Fruit fly (Drosophila melanogaster) whole organism, embryonic: Measurements from ENCODE around the gene Tpr2.

ENCODE experiments used
- Aef1 ChIP-seq: fragments of 200-800 bp; sonication (Bioruptor generic); IDR thresholded peaks from 3 replicates; pipeline ENCODE4 v1.3.6; 2022; ENCODE audit warnings: missing biosample characterization, missing genetic modification characterization
- Atf3 ChIP-seq: fragments of 200-800 bp; sonication (Bioruptor generic); optimal IDR thresholded peaks from 3 replicates; lab custom pipeline; 2016; ENCODE audit warnings: missing biosample characterization, missing genetic modification characterization
- Bgb ChIP-seq: fragments of 200-800 bp; sonication (Bioruptor generic); IDR thresholded peaks from 2 replicates; pipeline ENCODE4 v1.3.6; 2022; ENCODE audit warnings: missing biosample characterization, missing genetic modification characterization; ENCODE audit not compliant: partially characterized antibody
- CG10979 ChIP-seq: fragments of 200-800 bp; sonication (Bioruptor generic); optimal IDR thresholded peaks from 2 replicates; lab custom pipeline; 2018; ENCODE audit warnings: missing biosample characterization, mild to moderate bottlenecking, missing genetic modification characterization, moderate library complexity
- CG12769 ChIP-seq: fragments of 200-800 bp; sonication (Bioruptor generic); optimal IDR thresholded peaks from 2 replicates; lab custom pipeline; 2019; ENCODE audit warnings: missing biosample characterization, mild to moderate bottlenecking, missing genetic modification characterization, moderate library complexity
- CG15073 ChIP-seq: fragments of 200-800 bp; sonication (Bioruptor generic); optimal IDR thresholded peaks from 2 replicates; lab custom pipeline; 2016; ENCODE audit warnings: missing biosample characterization, missing genetic modification characterization
- CG15479 ChIP-seq: fragments of 200-800 bp; sonication (Bioruptor generic); optimal IDR thresholded peaks from 3 replicates; lab custom pipeline; 2019; ENCODE audit warnings: missing biosample characterization, mild to moderate bottlenecking, missing genetic modification characterization, moderate library complexity
- CG15601 ChIP-seq: fragments of 200-800 bp; sonication (Bioruptor generic); optimal IDR thresholded peaks from 3 replicates; lab custom pipeline; 2019; ENCODE audit warnings: missing biosample characterization, mild to moderate bottlenecking, missing genetic modification characterization, moderate library complexity
- CG17186 ChIP-seq: fragments of 200-800 bp; sonication (Bioruptor generic); optimal IDR thresholded peaks from 3 replicates; lab custom pipeline; 2017; ENCODE audit warnings: missing biosample characterization, missing genetic modification reagents, missing genetic modification characterization
- CG2199 ChIP-seq: fragments of 200-800 bp; sonication (Bioruptor generic); IDR thresholded peaks from 3 replicates; pipeline ENCODE4 v1.3.6; 2022; ENCODE audit warnings: missing biosample characterization, missing genetic modification characterization
- CG2875 ChIP-seq: fragments of 200-800 bp; sonication (Bioruptor generic); optimal IDR thresholded peaks from 2 replicates; lab custom pipeline; 2017; ENCODE audit warnings: missing biosample characterization, mild to moderate bottlenecking, missing genetic modification characterization, missing genetic modification reagents
- CG32532 ChIP-seq: fragments of 200-800 bp; sonication (Bioruptor generic); IDR thresholded peaks from 2 replicates; pipeline ENCODE4 v1.3.6; 2022; ENCODE audit warnings: missing biosample characterization, missing genetic modification characterization
- CG34224 ChIP-seq: fragments of 200-800 bp; sonication (Bioruptor generic); IDR thresholded peaks from 3 replicates; pipeline ENCODE4 v1.3.6; 2022; ENCODE audit warnings: missing biosample characterization, missing genetic modification characterization; ENCODE audit not compliant: partially characterized antibody
- CG34422 ChIP-seq: fragments of 200-800 bp; sonication (Bioruptor generic); IDR thresholded peaks from 3 replicates; pipeline ENCODE4 v1.3.6; 2022; ENCODE audit warnings: missing biosample characterization, missing genetic modification characterization
- CG4282 ChIP-seq: fragments of 200-800 bp; sonication (Bioruptor generic); optimal IDR thresholded peaks from 2 replicates; lab custom pipeline; 2016; ENCODE audit warnings: missing biosample characterization, missing genetic modification characterization
- CG5180 ChIP-seq: fragments of 200-800 bp; sonication (Bioruptor generic); optimal IDR thresholded peaks from 3 replicates; lab custom pipeline; 2017; ENCODE audit warnings: missing biosample characterization, missing genetic modification characterization, mild to moderate bottlenecking, moderate library complexity, missing genetic modification reagents
- CG6689 ChIP-seq: fragments of 200-800 bp; sonication (Bioruptor generic); IDR thresholded peaks from 2 replicates; pipeline ENCODE4 v1.3.6; 2022; ENCODE audit warnings: missing biosample characterization, missing genetic modification characterization
- CG7271 ChIP-seq: fragments of 200-800 bp; sonication (Bioruptor generic); optimal IDR thresholded peaks from 2 replicates; lab custom pipeline; 2018; ENCODE audit warnings: missing biosample characterization, mild to moderate bottlenecking, missing genetic modification characterization, moderate library complexity
- CG7357 ChIP-seq: fragments of 200-800 bp; sonication (Bioruptor generic); IDR thresholded peaks from 3 replicates; pipeline ENCODE4 v1.3.6; 2022; ENCODE audit warnings: missing biosample characterization, missing genetic modification characterization
- CG9932 ChIP-seq: fragments of 200-800 bp; sonication (Bioruptor generic); IDR thresholded peaks from 2 replicates; pipeline ENCODE4 v1.3.6; 2022; ENCODE audit warnings: missing biosample characterization, missing genetic modification characterization
- D ChIP-seq, 2 experiments: fragments of 200-800 bp in 1 of 2; fragments of >200 bp in 1 of 2; sonication (Bioruptor generic) in 1 of 2; optimal IDR thresholded peaks; 2 replicates in 1 of 2; 3 replicates in 1 of 2; lab custom pipeline; 2017; ENCODE audit warnings: mild to moderate bottlenecking in 1 of 2, missing biosample characterization in 1 of 2, missing genetic modification characterization in 1 of 2, missing genetic modification reagents in 1 of 2
- Doc2 ChIP-seq: fragments of 200-800 bp; sonication (Bioruptor generic); IDR thresholded peaks from 2 replicates; pipeline ENCODE4 v1.3.6; 2022; ENCODE audit warnings: missing biosample characterization, missing genetic modification characterization
- H15 ChIP-seq: fragments of 200-800 bp; sonication (Bioruptor generic); IDR thresholded peaks from 3 replicates; pipeline ENCODE4 v1.3.6; 2022; ENCODE audit warnings: missing biosample characterization, missing genetic modification characterization
- HmgD ChIP-seq: fragments of 200-800 bp; sonication (Bioruptor generic); optimal IDR thresholded peaks from 3 replicates; lab custom pipeline; 2016; ENCODE audit warnings: missing biosample characterization, missing genetic modification characterization
- Jarid2 ChIP-seq: fragments of 200-800 bp; sonication (Bioruptor generic); optimal IDR thresholded peaks from 3 replicates; lab custom pipeline; 2017; ENCODE audit warnings: mild to moderate bottlenecking, missing biosample characterization, missing genetic modification reagents, missing genetic modification characterization
- Max ChIP-seq: fragments of 200-800 bp; sonication (Bioruptor generic); optimal IDR thresholded peaks from 2 replicates; lab custom pipeline; 2016; ENCODE audit warnings: missing biosample characterization, mild to moderate bottlenecking, missing genetic modification characterization
- Med ChIP-seq: fragments of 200-800 bp; sonication (Bioruptor generic); peaks from one replicate; lab custom pipeline; 2016; ENCODE audit warnings: missing biosample characterization, missing genetic modification characterization, mild to moderate bottlenecking, inconsistent platforms, moderate library complexity
- NC2α ChIP-seq: fragments of 200-800 bp; sonication (Bioruptor generic); optimal IDR thresholded peaks from 2 replicates; lab custom pipeline; 2016; ENCODE audit warnings: missing biosample characterization, missing genetic modification characterization
- Oli ChIP-seq: fragments of 200-800 bp; sonication (Bioruptor generic); optimal IDR thresholded peaks from 2 replicates; lab custom pipeline; 2018; ENCODE audit warnings: missing biosample characterization, mild to moderate bottlenecking, missing genetic modification characterization, moderate library complexity
- Sry-δ ChIP-seq: fragments of 200-800 bp; sonication (Bioruptor generic); optimal IDR thresholded peaks from 2 replicates; lab custom pipeline; 2016; ENCODE audit warnings: missing biosample characterization, missing genetic modification characterization
- ara ChIP-seq: fragments of 200-800 bp; sonication (Bioruptor generic); IDR thresholded peaks from 2 replicates; pipeline ENCODE4 v1.3.6; 2022; ENCODE audit warnings: missing biosample characterization, missing genetic modification characterization
- ase ChIP-seq: fragments of 200-800 bp; sonication (Bioruptor generic); IDR thresholded peaks from 3 replicates; pipeline ENCODE4 v1.3.6; 2022; ENCODE audit warnings: missing biosample characterization, missing genetic modification characterization
- bowl ChIP-seq: fragments of 200-800 bp; sonication (Bioruptor generic); IDR thresholded peaks from 2 replicates; pipeline ENCODE4 v1.3.6; 2022; ENCODE audit warnings: missing biosample characterization, missing genetic modification characterization
- br ChIP-seq: fragments of >200 bp; optimal IDR thresholded peaks from 2 replicates; lab custom pipeline; 2017
- fd102C ChIP-seq: fragments of 200-800 bp; sonication (Bioruptor generic); optimal IDR thresholded peaks from 2 replicates; lab custom pipeline; 2018; ENCODE audit warnings: missing biosample characterization, mild to moderate bottlenecking, missing genetic modification characterization, moderate library complexity
- fd64A ChIP-seq: fragments of 200-800 bp; sonication (Bioruptor generic); optimal IDR thresholded peaks from 3 replicates; lab custom pipeline; 2018; ENCODE audit warnings: missing biosample characterization, mild to moderate bottlenecking, missing genetic modification characterization
- kah ChIP-seq: fragments of 200-800 bp; sonication (Bioruptor generic); optimal IDR thresholded peaks from 2 replicates; lab custom pipeline; 2018; ENCODE audit warnings: missing biosample characterization, mild to moderate bottlenecking, missing genetic modification characterization
- ken ChIP-seq: fragments of 200-800 bp; sonication (Bioruptor generic); IDR thresholded peaks from 3 replicates; pipeline ENCODE4 v1.3.6; 2022; ENCODE audit warnings: missing biosample characterization, missing genetic modification characterization
- lmd ChIP-seq: fragments of 200-800 bp; sonication (Bioruptor generic); IDR thresholded peaks from 2 replicates; pipeline ENCODE4 v1.3.6; 2022; ENCODE audit warnings: missing biosample characterization, missing genetic modification characterization
- mam ChIP-seq: fragments of 200-800 bp; sonication (Bioruptor generic); optimal IDR thresholded peaks from 3 replicates; lab custom pipeline; 2016; ENCODE audit warnings: missing biosample characterization, missing genetic modification characterization
- nerfin-2 ChIP-seq: fragments of 200-800 bp; sonication (Bioruptor generic); IDR thresholded peaks from 2 replicates; pipeline ENCODE4 v1.3.6; 2022; ENCODE audit warnings: missing biosample characterization, missing genetic modification characterization; ENCODE audit not compliant: partially characterized antibody
- odd ChIP-seq: fragments of 200-800 bp; sonication (Bioruptor generic); optimal IDR thresholded peaks from 2 replicates; lab custom pipeline; 2017; ENCODE audit warnings: missing biosample characterization, mild to moderate bottlenecking, missing genetic modification characterization
- pan ChIP-seq, 4 experiments: fragments of >200 bp in 3 of 4; fragments of 200-800 bp in 1 of 4; sonication (Bioruptor generic) in 1 of 4; optimal IDR thresholded peaks in 3 of 4; IDR thresholded peaks in 1 of 4; 2 replicates each; pipeline versions ENCODE4 v1.3.6 to Lab custom; 2017 to 2022; ENCODE audit warnings: missing biosample characterization in 2 of 4, missing genetic modification characterization in 2 of 4, mixed read lengths in 1 of 4
- so ChIP-seq: fragments of 200-800 bp; sonication (Bioruptor generic); IDR thresholded peaks from 3 replicates; pipeline ENCODE4 v1.3.6; 2022; ENCODE audit warnings: missing biosample characterization, missing genetic modification characterization
- twi ChIP-seq: fragments of 200-800 bp; optimal IDR thresholded peaks from 2 replicates; lab custom pipeline; 2019; ENCODE audit warnings: missing biosample characterization, mild to moderate bottlenecking, missing genetic modification characterization, moderate library complexity
- usp ChIP-seq: fragments of >200 bp; optimal IDR thresholded peaks from 2 replicates; lab custom pipeline; 2017; ENCODE audit warnings: missing biosample characterization, missing genetic modification characterization
- vvl ChIP-seq: fragments of 200-800 bp; sonication (Bioruptor generic); IDR thresholded peaks from 2 replicates; pipeline ENCODE4 v1.3.6; 2022; ENCODE audit warnings: missing biosample characterization, missing genetic modification characterization
- zf30C ChIP-seq: fragments of 200-800 bp; sonication (Bioruptor generic); optimal IDR thresholded peaks from 3 replicates; lab custom pipeline; 2018; ENCODE audit warnings: missing biosample characterization, mild to moderate bottlenecking, missing genetic modification characterization

Gene Tpr2

dm6 chr2L:16520475-16521344 lies 29.4 kb downstream of the Tpr2 start (continued):
- TF ChIP-seq CG9932 (GFP tag; lab: Robert Waterston, UW) (0 out of 2 replicates have a peak, but pooled peaks have one; percentile 4), CG7271 (no peak), Jarid2 (GFP tag; lab: Kevin White, UChicago) (no peak), fd64A (GFP tag; lab: Kevin White, UChicago) (no peak), twi (no peak), HmgD (GFP tag; lab: Kevin White, UChicago) (no peak), CG32532 (GFP tag; lab: Robert Waterston, UW) (0 out of 2 replicates have a peak, but pooled peaks have one; percentile 10), CG34224 (GFP tag; lab: Robert Waterston, UW) (peak; percentile 45), D (optimal IDR thresholded peaks at IDR 0.05; lab: Kevin White, UChicago) (no peak), D (GFP tag; optimal IDR thresholded peaks at IDR 0.05; lab: Kevin White, UChicago) (no peak), odd (GFP tag; lab: Kevin White, UChicago) (no peak), vvl (GFP tag; lab: Robert Waterston, UW) (peak; percentile 60; the same call in 1 of the 2 replicates), Aef1 (peak; percentile 32; the same call in 1 of the 3 replicates), CG4282 (GFP tag; lab: Kevin White, UChicago) (no peak), Doc2 (GFP tag; lab: Robert Waterston, UW) (no peak), CG34422 (no peak), Med (GFP tag; lab: Kevin White, UChicago) (peak; percentile 92), nerfin-2 (GFP tag; lab: Robert Waterston, UW) (0 out of 2 replicates have a peak, but pooled peaks have one; percentile 7), CG6689 (no peak), Sry-δ (GFP tag; lab: Kevin White, UChicago) (no peak), lmd (GFP tag; lab: Robert Waterston, UW) (no peak), H15 (no peak), fd102C (no peak), NC2α (GFP tag; lab: Kevin White, UChicago) (no peak), CG15601 (tag; lab: Kevin White, UChicago) (no peak), mam (GFP tag; lab: Kevin White, UChicago) (peak; percentile 34), br (lab: Kevin White, UChicago) (no peak), Oli (no peak), CG15479 (GFP tag; lab: Kevin White, UChicago) (no peak), ken (GFP tag; lab: Robert Waterston, UW) (no peak), CG7357 (no peak; the same call in 2 of the 3 replicates), CG2875 (GFP tag; lab: Kevin White, UChicago) (no peak), pan (optimal IDR thresholded peaks at IDR 0.05; lab: Kevin White, UChicago) (no peak), pan (GFP tag; optimal IDR thresholded peaks at IDR 0.05 in 1 of 2, IDR thresholded peaks at IDR 0.05 in 1 of 2) (peak in 1 of 2 experiments; percentile 46), CG12769 (tag; lab: Kevin White, UChicago) (peak; percentile 5), kah (GFP tag; lab: Kevin White, UChicago) (no peak), CG2199 (GFP tag; lab: Robert Waterston, UW) (peak; percentile 47), Bgb (GFP tag; lab: Robert Waterston, UW) (peak; percentile 31; the same call in 1 of the 2 replicates), ara (GFP tag; lab: Robert Waterston, UW) (no peak), Atf3 (GFP tag; lab: Kevin White, UChicago) (no peak), Max (GFP tag; lab: Kevin White, UChicago) (no peak), so (GFP tag; lab: Robert Waterston, UW) (no peak), CG10979 (tag; lab: Kevin White, UChicago) (no peak), usp (GFP tag; lab: Kevin White, UChicago) (no peak), CG15073 (GFP tag; lab: Kevin White, UChicago) (no peak), bowl (no peak), CG5180 (GFP tag; lab: Kevin White, UChicago) (no peak), CG17186 (GFP tag; lab: Kevin White, UChicago) (no peak), zf30C (GFP tag; lab: Kevin White, UChicago) (no peak), ase (GFP tag; lab: Robert Waterston, UW) (no peak)
